Fruit fly (Drosophila melanogaster): ENCODE results near the gene Mcr.

Mcr gene

DNA sequence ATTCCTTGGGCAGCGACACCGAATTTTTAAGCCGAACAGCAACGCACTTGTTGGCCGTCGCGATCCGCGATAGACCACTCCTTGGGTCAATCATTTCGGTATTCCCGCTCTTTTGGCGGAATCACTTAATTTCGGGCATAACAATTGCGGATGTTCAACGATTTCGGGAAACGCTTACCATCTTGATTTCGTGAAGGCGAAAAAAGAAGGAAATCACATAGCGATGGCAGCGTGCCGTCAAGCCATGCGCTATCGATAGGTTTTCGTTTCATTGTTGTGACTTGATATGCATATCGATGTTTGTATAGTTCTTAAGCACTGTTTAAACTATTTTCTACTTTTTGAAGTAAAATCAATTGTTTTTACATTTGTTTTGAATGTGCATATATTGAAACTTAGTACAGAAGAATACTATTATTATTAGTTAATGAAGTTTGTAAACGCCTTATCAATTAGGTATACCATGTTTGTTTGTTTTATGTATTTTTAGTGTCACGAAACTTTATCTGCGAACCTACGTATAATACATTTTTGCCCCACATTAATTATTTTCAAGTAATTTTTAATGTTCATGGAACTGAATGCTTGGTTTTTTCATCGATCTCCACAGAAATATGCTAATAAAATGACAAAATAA, 40.0 kb downstream of the Mcr start, which contains the start of gene RpL36A (continued):
- peak; percentile 81 for TF ChIP-seq B-H2 (GFP tag; optimal IDR thresholded peaks at IDR 0.05)
- TF ChIP-seq HLH4C (GFP tag; IDR thresholded peaks at IDR 0.05; ENCODE audit: partially characterized antibody), result peak; percentile 54
- TF ChIP-seq CG17912 (GFP tag; optimal IDR thresholded peaks at IDR 0.05), result peak; percentile 72
- TF ChIP-seq Dad (GFP tag; optimal IDR thresholded peaks at IDR 0.05), result peak; percentile 20
- TF ChIP-seq shn (GFP tag; optimal IDR thresholded peaks at IDR 0.05), result peak; percentile 46
- peak; percentile 62 for TF ChIP-seq caup (GFP tag; optimal IDR thresholded peaks at IDR 0.05; ENCODE audit: severe bottlenecking)
- peak; percentile 29 to 55 for TF ChIP-seq bsh (GFP tag; optimal IDR thresholded peaks at IDR 0.05)
- peak; percentile 35 for TF ChIP-seq da (GFP tag; optimal IDR thresholded peaks at IDR 0.05)
- TF ChIP-seq tap (tag; optimal IDR thresholded peaks at IDR 0.05), result no peak
- no peak for TF ChIP-seq kni (GFP tag; optimal IDR thresholded peaks at IDR 0.05)
- no peak for TF ChIP-seq CG30431 (GFP tag; optimal IDR thresholded peaks at IDR 0.05)
- peak; percentile 29 to 47 for TF ChIP-seq Hr51 (GFP tag; optimal IDR thresholded peaks at IDR 0.05)
- peak; percentile 73 for TF ChIP-seq unc-4 (GFP tag; IDR thresholded peaks at IDR 0.05; ENCODE audit: partially characterized antibody)
- peak; percentile 49; the same call in 2 of the 3 replicates for TF ChIP-seq Mrtf (GFP tag; IDR thresholded peaks at IDR 0.05)
- peak; percentile 75 for TF ChIP-seq CG13296 (GFP tag; optimal IDR thresholded peaks at IDR 0.05)
- no peak for TF ChIP-seq Myb (GFP tag; optimal IDR thresholded peaks at IDR 0.05)
- no peak for TF ChIP-seq zf30C (GFP tag; optimal IDR thresholded peaks at IDR 0.05)
- no peak for TF ChIP-seq CG13123 (GFP tag; optimal IDR thresholded peaks at IDR 0.05)
- no peak for TF ChIP-seq pnt (GFP tag; optimal IDR thresholded peaks at IDR 0.05)
- peak; percentile 57 for TF ChIP-seq Hand (GFP tag; optimal IDR thresholded peaks at IDR 0.05)
- peak; percentile 70 for TF ChIP-seq HmgZ (tag; optimal IDR thresholded peaks at IDR 0.05)
- peak; percentile 29 for TF ChIP-seq CG1602 (GFP tag; optimal IDR thresholded peaks at IDR 0.05)
- TF ChIP-seq ac (GFP tag; optimal IDR thresholded peaks at IDR 0.05), result peak; percentile 27
- TF ChIP-seq CG4854 (GFP tag; optimal IDR thresholded peaks at IDR 0.05), result no peak
- TF ChIP-seq sima (GFP tag; optimal IDR thresholded peaks at IDR 0.05), result no peak
- no peak for TF ChIP-seq cwo (GFP tag; optimal IDR thresholded peaks at IDR 0.05)
- TF ChIP-seq inv (GFP tag; IDR thresholded peaks at IDR 0.05; ENCODE audit: partially characterized antibody), result peak; percentile 86
- TF ChIP-seq CG15269 (tag; optimal IDR thresholded peaks at IDR 0.05), result no peak
- no peak for TF ChIP-seq CG3838 (GFP tag; optimal IDR thresholded peaks at IDR 0.05)
- peak; percentile 50; the same call in 1 of the 2 replicates for TF ChIP-seq seq (GFP tag; IDR thresholded peaks at IDR 0.05)
- peak; percentile 13; the same call in 1 of the 2 replicates for TF ChIP-seq E2f1 (GFP tag; IDR thresholded peaks at IDR 0.05)
- peak; percentile 65 for TF ChIP-seq CG9437 (GFP tag; optimal IDR thresholded peaks at IDR 0.05)
- no peak for TF ChIP-seq CG17612 (GFP tag; IDR thresholded peaks at IDR 0.05)
- no peak for TF ChIP-seq wor (GFP tag; IDR thresholded peaks at IDR 0.05)
- peak; percentile 52 for TF ChIP-seq CG6813 (GFP tag; optimal IDR thresholded peaks at IDR 0.05)
- TF ChIP-seq nmo (GFP tag; optimal IDR thresholded peaks at IDR 0.05), result peak; percentile 47
- no peak for TF ChIP-seq CG6683 (GFP tag; optimal IDR thresholded peaks at IDR 0.05)
- TF ChIP-seq CrebB (tag; optimal IDR thresholded peaks at IDR 0.05), result peak; percentile 84
- no peak for TF ChIP-seq Poxn (GFP tag; IDR thresholded peaks at IDR 0.05)
- TF ChIP-seq jing (GFP tag; optimal IDR thresholded peaks at IDR 0.05), result no peak
- TF ChIP-seq CG11696 (GFP tag; IDR thresholded peaks at IDR 0.05), result 0 out of 2 replicates have a peak, but pooled peaks have one; percentile 23
- no peak for TF ChIP-seq run (tag; optimal IDR thresholded peaks at IDR 0.05)
- no peak for TF ChIP-seq CG43689 (GFP tag; IDR thresholded peaks at IDR 0.05)
- TF ChIP-seq Camta (GFP tag; optimal IDR thresholded peaks at IDR 0.05), result peak; percentile 43
- TF ChIP-seq ranshi (GFP tag; IDR thresholded peaks at IDR 0.05), result peak; percentile 52; the same call in 1 of the 2 replicates
- TF ChIP-seq Jarid2 (GFP tag; optimal IDR thresholded peaks at IDR 0.05), result no peak
- TF ChIP-seq Sry-β (GFP tag; optimal IDR thresholded peaks at IDR 0.05), result no peak
- TF ChIP-seq CG15479 (GFP tag; optimal IDR thresholded peaks at IDR 0.05), result no peak
- TF ChIP-seq Lpt (GFP tag; optimal IDR thresholded peaks at IDR 0.05), result no peak
